Worm (Caenorhabditis elegans) whole organism, dauer: ENCODE measurements around the gene mlc-3.

Experiments used
- unc-62 ChIP-seq: sonication (generic microtip); optimal IDR thresholded peaks from 2 replicates; lab custom pipeline; 2017; ENCODE audit warnings: missing biosample characterization, missing genetic modification reagents, missing genetic modification characterization

The mlc-3 gene

ce11 chrIII:5564799-5565198 lies at the start of gene mlc-3:
mlc-3 (plus strand) TSS chrIII:5565025.
- TF ChIP-seq unc-62 (GFP tag; lab: Kevin White, UChicago), result no peak

ce11 chrIII:5517423-5517822 lies 47.4 kb upstream of the mlc-3 start, which contains the start of gene nekl-4:
nekl-4 (minus strand) TSS chrIII:5517523.
- TF ChIP-seq unc-62 (GFP tag; lab: Kevin White, UChicago), result no peak

- TF ChIP-seq unc-62 (GFP tag; lab: Kevin White, UChicago), result no peak
Measured at ce11 chrIII:5521930-5522329, 42.9 kb upstream of the mlc-3 start, which contains the start of gene D1044.4. D1044.4 (minus strand) TSS chrIII:5522030.

- TF ChIP-seq unc-62 (GFP tag; lab: Kevin White, UChicago), result no peak
Measured at ce11 chrIII:5525973-5526372, 38.9 kb upstream of the mlc-3 start, which contains the start of gene dex-1. dex-1 (plus strand) TSS chrIII:5526104.

ce11 chrIII:5541777-5542176 lies 23.0 kb upstream of the mlc-3 start:
- TF ChIP-seq unc-62 (GFP tag; lab: Kevin White, UChicago), result no peak

ce11 chrIII:5543050-5543449 lies 21.8 kb upstream of the mlc-3 start, which contains the start of gene D1044.6:
D1044.6 (minus strand) TSS chrIII:5543177.
- no peak for TF ChIP-seq unc-62 (GFP tag; lab: Kevin White, UChicago)

ce11 chrIII:5543727-5544345 lies 21.0 kb upstream of the mlc-3 start, which contains the start of gene D1044.1:
D1044.1 (plus strand) TSS chrIII:5544295.
- TF ChIP-seq unc-62 (GFP tag; lab: Kevin White, UChicago), result no peak

ce11 chrIII:5546309-5546708 lies 18.5 kb upstream of the mlc-3 start:
- TF ChIP-seq unc-62 (GFP tag; lab: Kevin White, UChicago), result no peak

- no peak for TF ChIP-seq unc-62 (GFP tag; lab: Kevin White, UChicago)
Measured at ce11 chrIII:5546730-5547129, 18.1 kb upstream of the mlc-3 start, which contains the start of gene F09F7.5. F09F7.5 (plus strand) TSS chrIII:5546987.

- no peak for TF ChIP-seq unc-62 (GFP tag; lab: Kevin White, UChicago)
Measured at ce11 chrIII:5550193-5550592, 14.6 kb upstream of the mlc-3 start.

ce11 chrIII:5550844-5551243 lies 14.0 kb upstream of the mlc-3 start:
- TF ChIP-seq unc-62 (GFP tag; lab: Kevin White, UChicago), result no peak

- TF ChIP-seq unc-62 (GFP tag; lab: Kevin White, UChicago), result no peak
Measured at ce11 chrIII:5552072-5552667, 12.7 kb upstream of the mlc-3 start, which contains the start of gene F09F7.6. F09F7.6 (minus strand) TSS chrIII:5552135.

- no peak for TF ChIP-seq unc-62 (GFP tag; lab: Kevin White, UChicago)
Measured at ce11 chrIII:5553098-5553497, 11.7 kb upstream of the mlc-3 start.

ce11 chrIII:5554884-5555500 lies 9.8 kb upstream of the mlc-3 start, which contains the start of the genes nmad-1 and hach-1:
nmad-1 (minus strand) TSS chrIII:5554934.
hach-1 (plus strand) TSS chrIII:5555450.
- no peak for TF ChIP-seq unc-62 (GFP tag; lab: Kevin White, UChicago)

ce11 chrIII:5557246-5557819 lies 7.5 kb upstream of the mlc-3 start, which contains the start of gene rpc-2:
rpc-2 (plus strand) TSS chrIII:5557365.
- no peak for TF ChIP-seq unc-62 (GFP tag; lab: Kevin White, UChicago)

- TF ChIP-seq unc-62 (GFP tag; lab: Kevin White, UChicago), result no peak
Measured at ce11 chrIII:5563680-5564079, 1.1 kb upstream of the mlc-3 start.
